Fruit fly (Drosophila melanogaster): ENCODE results near the gene GstZ1.
A peak's percentile ranks its signal among the peaks of the same experiment; 100 is the strongest.

The GstZ1 gene

dm6 chr3R:9487561-9487960 lies 31.2 kb upstream of the GstZ1 start:
- no peak for TF ChIP-seq noc (tag; optimal IDR thresholded peaks at IDR 0.05)

- no peak for TF ChIP-seq noc (tag; optimal IDR thresholded peaks at IDR 0.05)
Observed at dm6 chr3R:9480396-9480795, 24.1 kb upstream of the GstZ1 start.

- TF ChIP-seq noc (tag; optimal IDR thresholded peaks at IDR 0.05) = no peak
Observed at dm6 chr3R:9468109-9468508, 11.8 kb upstream of the GstZ1 start.

- no peak for TF ChIP-seq noc (tag; optimal IDR thresholded peaks at IDR 0.05)
Observed at dm6 chr3R:9460488-9461150, 4.3 kb upstream of the GstZ1 start, which contains the start of gene GstZ2. Gene GstZ2, minus strand, starts transcription at chr3R:9460652.

dm6 chr3R:9459385-9460285 lies 3.3 kb upstream of the GstZ1 start:
- TF ChIP-seq noc (tag; optimal IDR thresholded peaks at IDR 0.05) = peak; percentile 64

- no peak for TF ChIP-seq noc (tag; optimal IDR thresholded peaks at IDR 0.05)
Observed at dm6 chr3R:9454980-9455379, 1.4 kb downstream of the GstZ1 start.

dm6 chr3R:9450672-9451071 lies 5.7 kb downstream of the GstZ1 start:
- no peak for TF ChIP-seq noc (tag; optimal IDR thresholded peaks at IDR 0.05)

- TF ChIP-seq noc (tag; optimal IDR thresholded peaks at IDR 0.05) = no peak
Observed at dm6 chr3R:9448320-9448719, 8.0 kb downstream of the GstZ1 start.

- TF ChIP-seq noc (tag; optimal IDR thresholded peaks at IDR 0.05) = no peak
Observed at dm6 chr3R:9441996-9442395, 14.3 kb downstream of the GstZ1 start.

dm6 chr3R:9441134-9441533 lies 15.2 kb downstream of the GstZ1 start:
- no peak for TF ChIP-seq noc (tag; optimal IDR thresholded peaks at IDR 0.05)

- TF ChIP-seq noc (tag; optimal IDR thresholded peaks at IDR 0.05) = no peak
Observed at dm6 chr3R:9437618-9438017, 18.7 kb downstream of the GstZ1 start.

dm6 chr3R:9436358-9436972 lies 19.9 kb downstream of the GstZ1 start:
- peak; percentile 38 for TF ChIP-seq noc (tag; optimal IDR thresholded peaks at IDR 0.05)

- no peak for TF ChIP-seq noc (tag; optimal IDR thresholded peaks at IDR 0.05)
Observed at dm6 chr3R:9435898-9436297, 20.4 kb downstream of the GstZ1 start.

- TF ChIP-seq noc (tag; optimal IDR thresholded peaks at IDR 0.05) = peak; percentile 91
Observed at dm6 chr3R:9434543-9435407, 21.6 kb downstream of the GstZ1 start.

- TF ChIP-seq noc (tag; optimal IDR thresholded peaks at IDR 0.05) = no peak
Observed at dm6 chr3R:9433774-9434173, 22.6 kb downstream of the GstZ1 start.

dm6 chr3R:9433270-9433669 lies 23.1 kb downstream of the GstZ1 start:
- TF ChIP-seq noc (tag; optimal IDR thresholded peaks at IDR 0.05) = no peak
